Fruit fly (Drosophila melanogaster) whole organism, embryonic: ENCODE measurements around the gene CG16775.
A peak's percentile ranks its signal among the peaks of the same experiment; 100 is the strongest.

Experiments used
- Ada2b ChIP-seq: fragments of 200-800 bp; sonication (Bioruptor generic); IDR thresholded peaks from 2 replicates; pipeline ENCODE4 v1.3.6; 2022; ENCODE audit warnings: missing biosample characterization, missing genetic modification characterization
- CG11560 ChIP-seq: fragments of 200-800 bp; sonication (Bioruptor generic); IDR thresholded peaks from 3 replicates; pipeline ENCODE4 v1.3.6; 2022; ENCODE audit warnings: missing biosample characterization, missing genetic modification characterization
- CG11696 ChIP-seq: fragments of 200-800 bp; sonication (Bioruptor generic); IDR thresholded peaks from 2 replicates; pipeline ENCODE4 v1.3.6; 2022; ENCODE audit warnings: missing biosample characterization, missing genetic modification characterization
- CG12104 ChIP-seq: fragments of 200-800 bp; sonication (Bioruptor generic); optimal IDR thresholded peaks from 3 replicates; lab custom pipeline; 2016; ENCODE audit warnings: missing biosample characterization, missing genetic modification characterization
- CG12391 ChIP-seq: fragments of 200-800 bp; sonication (Bioruptor generic); optimal IDR thresholded peaks from 3 replicates; lab custom pipeline; 2018; ENCODE audit warnings: missing biosample characterization, mild to moderate bottlenecking, missing genetic modification characterization, moderate library complexity
- CG12659 ChIP-seq: fragments of 200-800 bp; sonication (Bioruptor generic); optimal IDR thresholded peaks from 3 replicates; lab custom pipeline; 2017; ENCODE audit warnings: mild to moderate bottlenecking, missing biosample characterization, missing genetic modification reagents, missing genetic modification characterization
- CG12744 ChIP-seq: fragments of 200-800 bp; sonication (Bioruptor generic); optimal IDR thresholded peaks from 2 replicates; lab custom pipeline; 2016; ENCODE audit warnings: missing biosample characterization, missing genetic modification characterization
- CG12769 ChIP-seq: fragments of 200-800 bp; sonication (Bioruptor generic); optimal IDR thresholded peaks from 2 replicates; lab custom pipeline; 2019; ENCODE audit warnings: missing biosample characterization, mild to moderate bottlenecking, missing genetic modification characterization, moderate library complexity
- CG15514 ChIP-seq: fragments of 200-800 bp; sonication (Bioruptor generic); optimal IDR thresholded peaks from 3 replicates; lab custom pipeline; 2017; ENCODE audit warnings: missing biosample characterization, missing genetic modification characterization, mild to moderate bottlenecking, moderate library complexity, missing genetic modification reagents
- CG15601 ChIP-seq: fragments of 200-800 bp; sonication (Bioruptor generic); optimal IDR thresholded peaks from 3 replicates; lab custom pipeline; 2019; ENCODE audit warnings: missing biosample characterization, mild to moderate bottlenecking, missing genetic modification characterization, moderate library complexity
- CG15696 ChIP-seq: fragments of 200-800 bp; sonication (Bioruptor generic); optimal IDR thresholded peaks from 2 replicates; lab custom pipeline; 2019; ENCODE audit warnings: missing biosample characterization, mild to moderate bottlenecking, missing genetic modification characterization, moderate library complexity
- CG16863 ChIP-seq: fragments of 200-800 bp; sonication (Bioruptor generic); optimal IDR thresholded peaks from 3 replicates; lab custom pipeline; 2016; ENCODE audit warnings: missing biosample characterization, missing genetic modification characterization
- CG17361 ChIP-seq: fragments of 200-800 bp; sonication (Bioruptor generic); IDR thresholded peaks from 3 replicates; pipeline ENCODE4 v1.3.6; 2022; ENCODE audit warnings: missing biosample characterization, missing genetic modification characterization
- CG17802 ChIP-seq: fragments of 200-800 bp; sonication (Bioruptor generic); optimal IDR thresholded peaks from 2 replicates; lab custom pipeline; 2018; ENCODE audit warnings: missing biosample characterization, mild to moderate bottlenecking, missing genetic modification characterization, moderate library complexity
- CG2120 ChIP-seq: fragments of 200-800 bp; sonication (Bioruptor generic); optimal IDR thresholded peaks from 3 replicates; lab custom pipeline; 2016; ENCODE audit warnings: missing biosample characterization, missing genetic modification characterization
- CG30403 ChIP-seq: fragments of 200-800 bp; sonication (Bioruptor generic); optimal IDR thresholded peaks from 3 replicates; lab custom pipeline; 2016; ENCODE audit warnings: missing biosample characterization, missing genetic modification characterization
- CG31388 ChIP-seq: fragments of 200-800 bp; sonication (Bioruptor generic); optimal IDR thresholded peaks from 2 replicates; lab custom pipeline; 2016; ENCODE audit warnings: missing biosample characterization, missing genetic modification characterization
- CG32767 ChIP-seq: fragments of 200-800 bp; sonication (Bioruptor generic); IDR thresholded peaks from 2 replicates; pipeline ENCODE4 v1.3.6; 2022; ENCODE audit warnings: missing biosample characterization, missing genetic modification characterization
- CG3281 ChIP-seq: fragments of 200-800 bp; sonication (Bioruptor generic); optimal IDR thresholded peaks from 3 replicates; lab custom pipeline; 2017; ENCODE audit warnings: missing biosample characterization, mild to moderate bottlenecking, missing genetic modification characterization
- CG4707 ChIP-seq: fragments of 200-800 bp; sonication (Bioruptor generic); optimal IDR thresholded peaks from 2 replicates; lab custom pipeline; 2018; ENCODE audit warnings: missing biosample characterization, mild to moderate bottlenecking, missing genetic modification characterization, moderate library complexity
- CG6175 ChIP-seq: fragments of 200-800 bp; sonication (Bioruptor generic); IDR thresholded peaks from 3 replicates; pipeline ENCODE4 v1.3.6; 2022; ENCODE audit warnings: missing biosample characterization, missing genetic modification characterization
- CG6854 ChIP-seq: fragments of 200-800 bp; sonication (Bioruptor generic); optimal IDR thresholded peaks from 3 replicates; lab custom pipeline; 2017; ENCODE audit warnings: missing biosample characterization, mild to moderate bottlenecking, missing genetic modification characterization
- CG7271 ChIP-seq: fragments of 200-800 bp; sonication (Bioruptor generic); optimal IDR thresholded peaks from 2 replicates; lab custom pipeline; 2018; ENCODE audit warnings: missing biosample characterization, mild to moderate bottlenecking, missing genetic modification characterization, moderate library complexity
- CG8290 ChIP-seq, 3 experiments: fragments of 200-800 bp; sonication (Bioruptor generic); optimal IDR thresholded peaks; 2 replicates each; lab custom pipeline; 2016 to 2019; ENCODE audit warnings: missing biosample characterization in 3 of 3, missing genetic modification characterization in 3 of 3, mild to moderate bottlenecking in 2 of 3, moderate library complexity in 1 of 3
- CG8765 ChIP-seq: fragments of 200-800 bp; sonication (Bioruptor generic); IDR thresholded peaks from 2 replicates; pipeline ENCODE4 v1.3.6; 2022; ENCODE audit warnings: missing biosample characterization, missing genetic modification characterization
- CTCF ChIP-seq: fragments of 200-800 bp; sonication (Bioruptor generic); optimal IDR thresholded peaks from 2 replicates; lab custom pipeline; 2017; ENCODE audit warnings: missing biosample characterization, mild to moderate bottlenecking, missing genetic modification characterization, moderate library complexity
- D19B ChIP-seq: fragments of 200-800 bp; sonication (Bioruptor generic); optimal IDR thresholded peaks from 2 replicates; lab custom pipeline; 2017; ENCODE audit warnings: missing biosample characterization, mild to moderate bottlenecking, missing genetic modification characterization
- Dfd ChIP-seq, 2 experiments: fragments of >200 bp; optimal IDR thresholded peaks; 2 replicates each; lab custom pipeline; 2017; ENCODE audit warnings: missing biosample characterization in 2 of 2, missing genetic modification characterization in 2 of 2
- Dll ChIP-seq: fragments of 200-800 bp; sonication (Bioruptor generic); IDR thresholded peaks from 4 replicates; pipeline ENCODE4 v1.3.6; 2022; ENCODE audit warnings: missing biosample characterization, missing genetic modification characterization; ENCODE audit not compliant: partially characterized antibody
- Lim3 ChIP-seq: fragments of 200-800 bp; sonication (Bioruptor generic); IDR thresholded peaks from 2 replicates; pipeline ENCODE4 v1.3.6; 2022; ENCODE audit warnings: missing biosample characterization, missing genetic modification characterization
- MBD-R2 ChIP-seq: fragments of 200-800 bp; sonication (Bioruptor generic); IDR thresholded peaks from 2 replicates; pipeline ENCODE4 v1.3.6; 2022; ENCODE audit warnings: missing biosample characterization, missing genetic modification characterization
- Mad ChIP-seq: fragments of 200-800 bp; sonication (Bioruptor generic); optimal IDR thresholded peaks from 2 replicates; lab custom pipeline; 2016; ENCODE audit warnings: missing biosample characterization, missing genetic modification characterization
- Nf-YC ChIP-seq: fragments of 200-800 bp; optimal IDR thresholded peaks from 3 replicates; lab custom pipeline; 2019; ENCODE audit warnings: missing biosample characterization, mild to moderate bottlenecking, missing genetic modification characterization, moderate library complexity
- ci ChIP-seq: fragments of 200-800 bp; sonication (Bioruptor generic); IDR thresholded peaks from 3 replicates; pipeline ENCODE4 v1.3.6; 2022; ENCODE audit warnings: missing biosample characterization, missing genetic modification characterization
- cwo ChIP-seq: fragments of 200-800 bp; sonication (Bioruptor generic); optimal IDR thresholded peaks from 3 replicates; lab custom pipeline; 2017; ENCODE audit warnings: missing biosample characterization, missing genetic modification characterization, mild to moderate bottlenecking, moderate library complexity, missing genetic modification reagents
- danr ChIP-seq: fragments of 200-800 bp; sonication (Bioruptor generic); IDR thresholded peaks from 2 replicates; pipeline ENCODE4 v1.3.6; 2022; ENCODE audit warnings: missing biosample characterization, missing genetic modification characterization
- eve ChIP-seq, 2 experiments: fragments of >200 bp; optimal IDR thresholded peaks; 2 replicates each; lab custom pipeline; 2017; ENCODE audit warnings: missing biosample characterization in 2 of 2, missing genetic modification characterization in 2 of 2
- fd3F ChIP-seq: fragments of 200-800 bp; sonication (Bioruptor generic); optimal IDR thresholded peaks from 2 replicates; lab custom pipeline; 2018; ENCODE audit warnings: missing biosample characterization, mild to moderate bottlenecking, missing genetic modification characterization, moderate library complexity
- fu2 ChIP-seq: fragments of 200-800 bp; sonication (Bioruptor generic); optimal IDR thresholded peaks from 2 replicates; lab custom pipeline; 2016; ENCODE audit warnings: missing biosample characterization, missing genetic modification characterization
- grau ChIP-seq: fragments of 200-800 bp; optimal IDR thresholded peaks from 3 replicates; lab custom pipeline; 2019; ENCODE audit warnings: missing biosample characterization, mild to moderate bottlenecking, missing genetic modification characterization, moderate library complexity
- gsb ChIP-seq: fragments of 200-800 bp; sonication (Bioruptor generic); IDR thresholded peaks from 2 replicates; pipeline ENCODE4 v1.3.6; 2022; ENCODE audit warnings: missing biosample characterization, missing genetic modification characterization
- lbe ChIP-seq: fragments of 200-800 bp; sonication (Bioruptor generic); optimal IDR thresholded peaks from 2 replicates; lab custom pipeline; 2016; ENCODE audit warnings: missing biosample characterization, mild to moderate bottlenecking, missing genetic modification characterization
- mirr ChIP-seq: fragments of 200-800 bp; sonication (Bioruptor generic); optimal IDR thresholded peaks from 3 replicates; lab custom pipeline; 2018; ENCODE audit warnings: missing biosample characterization, mild to moderate bottlenecking, missing genetic modification characterization
- nom ChIP-seq: fragments of 200-800 bp; sonication (Bioruptor generic); optimal IDR thresholded peaks from 2 replicates; lab custom pipeline; 2017; ENCODE audit warnings: missing biosample characterization, missing genetic modification characterization, mild to moderate bottlenecking, moderate library complexity, missing genetic modification reagents
- onecut ChIP-seq: fragments of 200-800 bp; sonication (Bioruptor generic); IDR thresholded peaks from 2 replicates; pipeline ENCODE4 v1.3.6; 2022; ENCODE audit warnings: missing biosample characterization, missing genetic modification characterization
- pnt ChIP-seq: fragments of 200-800 bp; sonication (Bioruptor generic); optimal IDR thresholded peaks from 3 replicates; lab custom pipeline; 2016; ENCODE audit warnings: missing biosample characterization, missing genetic modification characterization
- repo ChIP-seq: fragments of 200-800 bp; sonication (Bioruptor generic); optimal IDR thresholded peaks from 2 replicates; lab custom pipeline; 2016; ENCODE audit warnings: missing biosample characterization, missing genetic modification characterization
- run ChIP-seq: fragments of 200-800 bp; sonication (Bioruptor generic); optimal IDR thresholded peaks from 3 replicates; lab custom pipeline; 2018; ENCODE audit warnings: missing biosample characterization, mild to moderate bottlenecking, missing genetic modification characterization
- slp2 ChIP-seq: fragments of 200-800 bp; sonication (Bioruptor generic); optimal IDR thresholded peaks from 2 replicates; lab custom pipeline; 2016; ENCODE audit warnings: missing biosample characterization, missing genetic modification characterization
- tll ChIP-seq, 2 experiments: fragments of 200-800 bp in 1 of 2; fragments of >200 bp in 1 of 2; sonication (Bioruptor generic) in 1 of 2; optimal IDR thresholded peaks; 2 replicates each; lab custom pipeline; 2017 to 2019; ENCODE audit warnings: missing biosample characterization in 2 of 2, missing genetic modification characterization in 2 of 2, mild to moderate bottlenecking in 1 of 2, moderate library complexity in 1 of 2
- vnd ChIP-seq: fragments of 200-800 bp; sonication (Bioruptor generic); IDR thresholded peaks from 3 replicates; pipeline ENCODE4 v1.3.6; 2022; ENCODE audit warnings: missing biosample characterization, missing genetic modification characterization; ENCODE audit not compliant: partially characterized antibody

CG16775 gene

dm6 chr3L:17841085-17841606 lies 45.3 kb downstream of the CG16775 start, which contains the start of gene CG5577 (continued):
- TF ChIP-seq Mad (GFP tag; lab: Kevin White, UChicago) (no peak), CG15514 (GFP tag; lab: Kevin White, UChicago) (peak; percentile 56), nom (no peak), Ada2b (GFP tag; lab: Robert Waterston, UW) (peak; percentile 25; the same call in 1 of the 2 replicates), tll (GFP tag; optimal IDR thresholded peaks at IDR 0.05; lab: Kevin White, UChicago) (no peak), CG16863 (GFP tag; lab: Kevin White, UChicago) (no peak), CG6854 (GFP tag; lab: Kevin White, UChicago) (no peak), Dfd (GFP tag; optimal IDR thresholded peaks at IDR 0.05; lab: Kevin White, UChicago) (no peak), Lim3 (GFP tag; lab: Robert Waterston, UW) (no peak), onecut (GFP tag; lab: Robert Waterston, UW) (no peak), Dll (GFP tag; lab: Robert Waterston, UW) (peak; percentile 67), danr (GFP tag; lab: Robert Waterston, UW) (no peak), CG4707 (GFP tag; lab: Kevin White, UChicago) (no peak), CG11560 (tag; lab: Robert Waterston, UW) (no peak), cwo (GFP tag; lab: Kevin White, UChicago) (peak; percentile 40), mirr (GFP tag; lab: Kevin White, UChicago) (peak; percentile 57), CG2120 (peak; percentile 56), pnt (GFP tag; lab: Kevin White, UChicago) (no peak), CG11696 (no peak), CG8765 (GFP tag; lab: Robert Waterston, UW) (no peak), eve (GFP tag; optimal IDR thresholded peaks at IDR 0.05; lab: Kevin White, UChicago) (no peak), CG32767 (no peak), vnd (GFP tag; lab: Robert Waterston, UW) (peak; percentile 60; the same call in 2 of the 3 replicates), CG17361 (GFP tag; lab: Robert Waterston, UW) (no peak), lbe (GFP tag; lab: Kevin White, UChicago) (no peak), CG12744 (GFP tag; lab: Kevin White, UChicago) (no peak), CG17802 (no peak), run (no peak), CG12659 (GFP tag; lab: Kevin White, UChicago) (no peak), gsb (GFP tag; lab: Robert Waterston, UW) (no peak), grau (no peak), CG3281 (GFP tag; lab: Kevin White, UChicago) (peak; percentile 12), D19B (no peak), CG7271 (tag; lab: Kevin White, UChicago) (no peak), fd3F (GFP tag; lab: Kevin White, UChicago) (no peak), repo (GFP tag; lab: Kevin White, UChicago) (no peak), slp2 (no peak), CG15601 (tag; lab: Kevin White, UChicago) (no peak), MBD-R2 (GFP tag; lab: Robert Waterston, UW) (peak; percentile 15; the same call in 1 of the 2 replicates), CG31388 (GFP tag; lab: Kevin White, UChicago) (no peak), CG8290 (GFP tag; optimal IDR thresholded peaks at IDR 0.05; lab: Kevin White, UChicago) (no peak), CG8290 (tag; optimal IDR thresholded peaks at IDR 0.05; lab: Kevin White, UChicago) (peak in 1 of 2 experiments; percentile 72), CG6175 (GFP tag; lab: Robert Waterston, UW) (peak; percentile 97), ci (GFP tag; lab: Robert Waterston, UW) (no peak), CTCF (no peak), Nf-YC (tag; lab: Kevin White, UChicago) (peak; percentile 90), CG12769 (tag; lab: Kevin White, UChicago) (peak; percentile 82), CG12104 (GFP tag; lab: Kevin White, UChicago) (no peak), CG30403 (GFP tag; lab: Kevin White, UChicago) (no peak), CG15696 (no peak), fu2 (no peak), CG12391 (no peak)
